Worm (Caenorhabditis elegans): ENCODE data around the gene nhr-267.

Gene nhr-267

DNA sequence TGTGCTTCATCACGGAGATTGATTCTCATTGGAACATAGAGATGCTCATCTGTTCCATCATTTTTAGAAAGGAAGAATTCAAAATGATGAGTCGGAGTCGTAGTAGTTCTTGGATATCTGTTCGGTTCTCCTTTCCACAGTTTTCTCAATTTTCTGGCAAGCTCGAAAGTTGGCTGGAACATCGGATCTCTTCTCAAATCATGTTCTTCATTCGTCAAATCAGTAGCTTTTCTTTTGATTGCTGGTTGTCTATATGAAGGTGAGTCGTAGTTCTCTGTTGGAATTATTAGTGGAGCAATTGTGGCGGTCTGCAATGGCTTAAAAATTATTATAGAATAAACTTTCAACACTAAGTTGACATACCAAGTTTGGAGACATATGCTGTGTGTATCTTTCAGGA, 23.9 kb downstream of the nhr-267 start:
- no peak for TF ChIP-seq tbx-37 (GFP tag; conservative IDR thresholded peaks at IDR 0.05)
- no peak for TF ChIP-seq ceh-36 (tag; optimal IDR thresholded peaks at IDR 0.05)
- TF ChIP-seq scrt-1 (GFP tag; IDR thresholded peaks at IDR 0.05) = no peak
- no peak for TF ChIP-seq tbx-11 (GFP tag; IDR thresholded peaks at IDR 0.05)
- no peak for TF ChIP-seq hmg-4 (GFP tag; optimal IDR thresholded peaks at IDR 0.05)
- TF ChIP-seq sea-1 (GFP tag; conservative IDR thresholded peaks at IDR 0.05) = no peak
- no peak for TF ChIP-seq F13C5.2 (tag; optimal IDR thresholded peaks at IDR 0.05)
- no peak for TF ChIP-seq ceh-13 (GFP tag; optimal IDR thresholded peaks at IDR 0.05)
- no peak for TF ChIP-seq pes-1 (GFP tag; IDR thresholded peaks at IDR 0.05)
- TF ChIP-seq B0310.2 (tag; optimal IDR thresholded peaks at IDR 0.05) = no peak
- TF ChIP-seq tra-4 (tag; optimal IDR thresholded peaks at IDR 0.05) = no peak
- TF ChIP-seq ets-7 (tag; optimal IDR thresholded peaks at IDR 0.05) = no peak
- no peak for TF ChIP-seq aly-1 (tag; optimal IDR thresholded peaks at IDR 0.05)

DNA sequence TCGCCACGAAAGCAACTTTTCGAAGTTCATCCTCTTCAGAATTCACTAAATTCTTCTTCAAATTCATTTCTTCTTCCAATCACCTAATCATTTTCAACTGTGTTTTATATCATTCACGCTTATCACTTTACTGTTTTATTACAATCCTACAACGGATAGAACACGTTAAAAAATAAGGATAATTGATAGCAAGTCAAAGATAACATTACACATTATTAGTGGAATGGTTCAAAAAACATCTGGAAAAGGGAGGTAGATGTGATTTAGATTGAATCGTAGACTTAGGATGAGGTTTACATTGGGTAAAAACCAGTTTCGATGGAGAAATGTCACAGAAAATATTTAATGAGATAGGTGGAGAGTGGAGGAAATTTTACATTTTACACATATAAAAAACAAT, 24.5 kb downstream of the nhr-267 start, which contains the start of gene col-120:
Gene col-120, minus strand, starts transcription at position 101 of the 400 bp plus-strand sequence.
- no peak for TF ChIP-seq hmg-4 (GFP tag; optimal IDR thresholded peaks at IDR 0.05)

- no peak for TF ChIP-seq hmbx-1 (tag; optimal IDR thresholded peaks at IDR 0.05)
- no peak for TF ChIP-seq hmg-4 (GFP tag; optimal IDR thresholded peaks at IDR 0.05)
- TF ChIP-seq ceh-36 (tag; optimal IDR thresholded peaks at IDR 0.05) = no peak
- no peak for TF ChIP-seq flt-1 (GFP tag; IDR thresholded peaks at IDR 0.05)
- no peak for TF ChIP-seq B0310.2 (tag; optimal IDR thresholded peaks at IDR 0.05)
- no peak for TF ChIP-seq aly-1 (tag; optimal IDR thresholded peaks at IDR 0.05)
- TF ChIP-seq pes-1 (GFP tag; IDR thresholded peaks at IDR 0.05) = no peak
- TF ChIP-seq tbx-11 (GFP tag; IDR thresholded peaks at IDR 0.05) = no peak
- TF ChIP-seq tra-4 (tag; optimal IDR thresholded peaks at IDR 0.05) = no peak
- TF ChIP-seq ceh-13 (GFP tag; optimal IDR thresholded peaks at IDR 0.05) = no peak
- TF ChIP-seq F13C5.2 (tag; optimal IDR thresholded peaks at IDR 0.05) = no peak
- no peak for TF ChIP-seq ets-7 (tag; optimal IDR thresholded peaks at IDR 0.05)
- TF ChIP-seq tbx-37 (GFP tag; conservative IDR thresholded peaks at IDR 0.05) = no peak
- no peak for TF ChIP-seq ama-1 (optimal IDR thresholded peaks at IDR 0.05)
- no peak for TF ChIP-seq sea-1 (GFP tag; conservative IDR thresholded peaks at IDR 0.05)
- TF ChIP-seq hnd-1 (tag; optimal IDR thresholded peaks at IDR 0.05) = no peak
- no peak for TF ChIP-seq scrt-1 (GFP tag; IDR thresholded peaks at IDR 0.05)
These were observed 25.4 kb downstream of the nhr-267 start for ce11 chrIV:9260826-9261225.

ce11 chrIV:9260334-9260733, 25.9 kb downstream of the nhr-267 start:
- TF ChIP-seq ceh-36 (tag; optimal IDR thresholded peaks at IDR 0.05) (no peak), ama-1 (optimal IDR thresholded peaks at IDR 0.05) (no peak), ceh-13 (GFP tag; optimal IDR thresholded peaks at IDR 0.05) (no peak), pes-1 (GFP tag; IDR thresholded peaks at IDR 0.05) (no peak), tbx-11 (GFP tag; IDR thresholded peaks at IDR 0.05) (no peak), hmbx-1 (tag; optimal IDR thresholded peaks at IDR 0.05) (no peak), ets-7 (tag; optimal IDR thresholded peaks at IDR 0.05) (no peak), scrt-1 (GFP tag; IDR thresholded peaks at IDR 0.05) (no peak), hnd-1 (tag; optimal IDR thresholded peaks at IDR 0.05) (no peak), tra-4 (tag; optimal IDR thresholded peaks at IDR 0.05) (no peak), aly-1 (tag; optimal IDR thresholded peaks at IDR 0.05) (no peak), hmg-4 (GFP tag; optimal IDR thresholded peaks at IDR 0.05) (no peak), flt-1 (GFP tag; IDR thresholded peaks at IDR 0.05) (no peak)

DNA sequence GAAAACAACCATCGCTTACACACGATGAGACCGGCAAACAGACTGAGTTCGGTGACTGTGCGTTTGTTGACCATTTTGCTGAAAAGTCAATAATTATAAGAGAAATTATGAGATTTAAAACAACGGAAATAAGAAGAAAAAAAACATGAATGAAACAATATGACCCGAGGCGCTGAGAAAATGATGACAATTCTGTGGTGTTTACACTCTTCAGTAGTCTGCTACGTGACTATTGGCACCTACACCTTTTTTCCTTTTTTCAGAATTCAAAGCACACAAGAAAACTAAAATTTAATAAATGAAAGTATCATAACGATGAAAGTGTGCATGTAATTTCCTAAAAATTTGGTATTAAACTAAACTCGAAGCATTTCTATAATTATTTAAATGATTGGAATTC, 26.5 kb downstream of the nhr-267 start, which contains the start of gene Y11D7A.10:
Gene Y11D7A.10, minus strand, starts transcription at position 82 of the 400 bp plus-strand sequence.
- TF ChIP-seq tbx-37 (GFP tag; conservative IDR thresholded peaks at IDR 0.05) = no peak
- no peak for TF ChIP-seq hnd-1 (tag; optimal IDR thresholded peaks at IDR 0.05)
- TF ChIP-seq aly-1 (tag; optimal IDR thresholded peaks at IDR 0.05) = no peak
- no peak for TF ChIP-seq flt-1 (GFP tag; IDR thresholded peaks at IDR 0.05)
- TF ChIP-seq tra-4 (tag; optimal IDR thresholded peaks at IDR 0.05) = no peak
- no peak for TF ChIP-seq pes-1 (GFP tag; IDR thresholded peaks at IDR 0.05)
- no peak for TF ChIP-seq ama-1 (optimal IDR thresholded peaks at IDR 0.05)
- TF ChIP-seq F13C5.2 (tag; optimal IDR thresholded peaks at IDR 0.05) = no peak
- TF ChIP-seq scrt-1 (GFP tag; IDR thresholded peaks at IDR 0.05) = no peak
- TF ChIP-seq hmbx-1 (tag; optimal IDR thresholded peaks at IDR 0.05) = no peak
- no peak for TF ChIP-seq B0310.2 (tag; optimal IDR thresholded peaks at IDR 0.05)
- TF ChIP-seq sea-1 (GFP tag; conservative IDR thresholded peaks at IDR 0.05) = no peak
- TF ChIP-seq ets-7 (tag; optimal IDR thresholded peaks at IDR 0.05) = no peak

- TF ChIP-seq ets-7 (tag; optimal IDR thresholded peaks at IDR 0.05) (no peak), tbx-11 (GFP tag; IDR thresholded peaks at IDR 0.05) (no peak), B0310.2 (tag; optimal IDR thresholded peaks at IDR 0.05) (no peak), scrt-1 (GFP tag; IDR thresholded peaks at IDR 0.05) (no peak)
These were observed 27.7 kb downstream of the nhr-267 start for ce11 chrIV:9258547-9258946.

DNA sequence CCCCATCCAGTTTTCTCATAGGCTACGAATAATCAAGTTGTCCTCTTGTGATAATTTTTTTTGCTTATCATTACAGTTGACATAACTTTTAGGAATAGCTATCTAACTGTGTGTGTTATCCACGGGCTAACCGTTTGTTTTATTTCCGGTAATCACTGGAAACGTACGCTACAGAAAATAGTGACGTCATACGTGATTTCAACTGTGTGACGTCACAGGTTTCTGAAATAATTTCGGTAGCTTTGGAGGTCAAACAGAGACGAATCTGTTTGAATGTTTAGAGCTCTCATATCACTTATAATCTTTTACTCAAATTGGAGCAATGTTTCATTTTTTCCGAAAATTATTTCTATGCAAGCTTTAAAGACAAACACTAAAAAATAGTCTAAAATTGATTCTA, 29.3 kb downstream of the nhr-267 start:
- TF ChIP-seq aly-1 (tag; optimal IDR thresholded peaks at IDR 0.05) = no peak
- TF ChIP-seq pes-1 (GFP tag; IDR thresholded peaks at IDR 0.05) = no peak
- TF ChIP-seq ceh-13 (GFP tag; optimal IDR thresholded peaks at IDR 0.05) = no peak
- TF ChIP-seq F13C5.2 (tag; optimal IDR thresholded peaks at IDR 0.05) = no peak
- TF ChIP-seq hmg-4 (GFP tag; optimal IDR thresholded peaks at IDR 0.05) = no peak
- no peak for TF ChIP-seq tbx-37 (GFP tag; conservative IDR thresholded peaks at IDR 0.05)
- no peak for TF ChIP-seq scrt-1 (GFP tag; IDR thresholded peaks at IDR 0.05)
- TF ChIP-seq hmbx-1 (tag; optimal IDR thresholded peaks at IDR 0.05) = no peak
- no peak for TF ChIP-seq sea-1 (GFP tag; conservative IDR thresholded peaks at IDR 0.05)
- TF ChIP-seq tra-4 (tag; optimal IDR thresholded peaks at IDR 0.05) = no peak
- TF ChIP-seq ceh-36 (tag; optimal IDR thresholded peaks at IDR 0.05) = no peak
- no peak for TF ChIP-seq tbx-11 (GFP tag; IDR thresholded peaks at IDR 0.05)

DNA sequence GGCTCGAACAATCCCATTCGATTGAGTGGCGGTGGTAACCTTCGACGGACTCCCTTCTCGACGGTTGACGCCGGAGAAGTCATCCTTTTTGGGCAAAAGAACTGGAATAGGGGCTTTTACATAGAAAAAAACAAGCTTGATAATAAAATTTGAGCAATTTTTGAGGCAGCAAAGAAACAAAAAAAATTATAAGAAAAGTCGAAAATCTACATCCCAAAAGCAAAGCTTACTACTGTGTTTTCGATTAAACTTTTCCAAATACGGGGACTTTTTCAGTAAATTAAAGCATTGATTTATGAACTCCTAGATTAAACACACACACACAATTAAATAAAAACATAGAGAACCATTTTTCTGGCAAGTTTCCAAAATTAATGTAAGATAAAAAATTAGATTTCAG, 30.2 kb downstream of the nhr-267 start, which contains the start of gene Y11D7A.9:
Gene Y11D7A.9, minus strand, starts transcription at position 101 of the 400 bp plus-strand sequence.
- TF ChIP-seq hmbx-1 (tag; optimal IDR thresholded peaks at IDR 0.05) (no peak), tra-4 (tag; optimal IDR thresholded peaks at IDR 0.05) (no peak), hmg-4 (GFP tag; optimal IDR thresholded peaks at IDR 0.05) (no peak), ceh-36 (tag; optimal IDR thresholded peaks at IDR 0.05) (no peak), pes-1 (GFP tag; IDR thresholded peaks at IDR 0.05) (no peak), F13C5.2 (tag; optimal IDR thresholded peaks at IDR 0.05) (no peak), scrt-1 (GFP tag; IDR thresholded peaks at IDR 0.05) (no peak), ama-1 (optimal IDR thresholded peaks at IDR 0.05) (no peak), tbx-37 (GFP tag; conservative IDR thresholded peaks at IDR 0.05) (no peak), ets-7 (tag; optimal IDR thresholded peaks at IDR 0.05) (no peak), aly-1 (tag; optimal IDR thresholded peaks at IDR 0.05) (no peak), sea-1 (GFP tag; conservative IDR thresholded peaks at IDR 0.05) (no peak), B0310.2 (tag; optimal IDR thresholded peaks at IDR 0.05) (no peak), hnd-1 (tag; optimal IDR thresholded peaks at IDR 0.05) (no peak), tbx-11 (GFP tag; IDR thresholded peaks at IDR 0.05) (no peak)

All from whole organism, early embryonic.